Worm (Caenorhabditis elegans): ENCODE measurements around the gene nhr-237.

DNA sequence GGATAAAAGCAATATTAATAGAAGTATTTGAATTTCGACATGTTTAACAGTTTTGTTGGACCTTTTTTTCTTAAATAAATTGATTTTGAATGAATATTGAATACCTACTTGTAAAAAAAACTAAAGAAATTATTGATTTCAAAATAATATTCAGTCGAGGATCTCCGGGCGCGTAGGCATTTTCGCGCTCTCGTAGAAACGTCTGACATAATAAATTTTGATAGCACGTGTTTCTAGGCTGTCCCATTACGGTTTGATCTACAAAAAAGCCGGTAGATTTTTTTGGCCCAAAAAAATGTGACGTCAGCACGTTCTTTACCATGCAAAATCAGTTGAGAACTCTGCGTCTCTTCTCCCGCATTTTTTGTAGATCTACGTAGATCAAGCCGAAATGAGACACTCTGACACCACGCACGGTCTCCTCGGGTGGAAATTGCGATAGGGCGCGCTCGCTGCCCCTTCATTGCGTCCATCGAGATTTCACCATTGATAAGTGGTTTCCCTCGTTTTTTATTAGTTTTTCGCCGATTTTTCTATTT, 32.0 kb downstream of the nhr-237 start:
- TF ChIP-seq ama-1 (optimal IDR thresholded peaks at IDR 0.05) = no peak
- TF ChIP-seq mep-1 (tag; optimal IDR thresholded peaks at IDR 0.05) = no peak
- no peak for TF ChIP-seq F37D6.2 (tag; optimal IDR thresholded peaks at IDR 0.05)
- no peak for TF ChIP-seq lin-13 (GFP tag; optimal IDR thresholded peaks at IDR 0.05)
- TF ChIP-seq lin-39 (tag; optimal IDR thresholded peaks at IDR 0.05) = no peak
- TF ChIP-seq fkh-10 (GFP tag; optimal IDR thresholded peaks at IDR 0.05) = no peak
- no peak for TF ChIP-seq pqm-1 (tag; optimal IDR thresholded peaks at IDR 0.05)
- no peak for TF ChIP-seq nhr-28 (tag; optimal IDR thresholded peaks at IDR 0.05)

Data from whole organism, L4 larva.